Fruit fly (Drosophila melanogaster) whole organism, pupa: Measurements from ENCODE around the gene Max.

ENCODE experiments used
- CG10348 ChIP-seq: fragments of 200-800 bp; sonication (Bioruptor generic); IDR thresholded peaks from 2 replicates; pipeline ENCODE4 v1.3.6; 2022; ENCODE audit warnings: missing biosample characterization, missing genetic modification characterization
- CG13204 ChIP-seq: fragments of 200-800 bp; sonication (Bioruptor generic); optimal IDR thresholded peaks from 2 replicates; lab custom pipeline; 2018; ENCODE audit warnings: missing biosample characterization, mild to moderate bottlenecking, missing genetic modification characterization, moderate library complexity
- CG15710 ChIP-seq: fragments of 200-800 bp; sonication (Bioruptor generic); optimal IDR thresholded peaks from 2 replicates; lab custom pipeline; 2018; ENCODE audit warnings: missing biosample characterization, mild to moderate bottlenecking, missing genetic modification characterization, moderate library complexity
- CG32121 ChIP-seq: fragments of 200-800 bp; sonication (Bioruptor generic); IDR thresholded peaks from 2 replicates; pipeline ENCODE4 v1.3.6; 2022; ENCODE audit warnings: missing biosample characterization, missing genetic modification characterization
- CG34367 ChIP-seq: fragments of 200-800 bp; sonication (Bioruptor generic); optimal IDR thresholded peaks from 2 replicates; lab custom pipeline; 2018; ENCODE audit warnings: missing biosample characterization, mild to moderate bottlenecking, missing genetic modification characterization
- CG8159 ChIP-seq: fragments of 200-800 bp; sonication (Bioruptor generic); optimal IDR thresholded peaks from 3 replicates; lab custom pipeline; 2018; ENCODE audit warnings: missing biosample characterization, mild to moderate bottlenecking, missing genetic modification characterization, moderate library complexity
- CG9948 ChIP-seq: fragments of 200-800 bp; sonication (Bioruptor generic); optimal IDR thresholded peaks from 2 replicates; lab custom pipeline; 2018; ENCODE audit warnings: missing biosample characterization, mild to moderate bottlenecking, missing genetic modification characterization, moderate library complexity
- D1 ChIP-seq: fragments of 200-800 bp; sonication (Bioruptor generic); optimal IDR thresholded peaks from 2 replicates; lab custom pipeline; 2018; ENCODE audit warnings: missing biosample characterization, mild to moderate bottlenecking, missing genetic modification characterization, moderate library complexity
- Pif1A ChIP-seq: fragments of 200-800 bp; sonication (Bioruptor generic); optimal IDR thresholded peaks from 3 replicates; lab custom pipeline; 2016; ENCODE audit warnings: missing biosample characterization, missing genetic modification characterization
- Snoo ChIP-seq: fragments of 200-800 bp; sonication (Bioruptor generic); optimal IDR thresholded peaks from 3 replicates; lab custom pipeline; 2017; ENCODE audit warnings: missing biosample characterization, mild to moderate bottlenecking, missing genetic modification characterization, inconsistent platforms
- gl ChIP-seq: fragments of 200-800 bp; sonication (Bioruptor generic); optimal IDR thresholded peaks from 2 replicates; lab custom pipeline; 2018; ENCODE audit warnings: missing biosample characterization, mild to moderate bottlenecking, missing genetic modification characterization

- TF ChIP-seq Pif1A (GFP tag; lab: Kevin White, UChicago) (no peak), CG10348 (GFP tag; lab: Robert Waterston, UW) (no peak), CG15710 (tag; lab: Kevin White, UChicago) (no peak), CG32121 (GFP tag; lab: Robert Waterston, UW) (no peak), CG13204 (GFP tag; lab: Kevin White, UChicago) (no peak), CG8159 (tag; lab: Kevin White, UChicago) (no peak), D1 (tag; lab: Kevin White, UChicago) (no peak), Snoo (no peak), gl (no peak), CG9948 (tag; lab: Kevin White, UChicago) (no peak), CG34367 (tag; lab: Kevin White, UChicago) (no peak)
Observed at dm6 chr3L:19229491-19229890, 34.5 kb downstream of the Max start.
